Fruit fly (Drosophila melanogaster) whole organism: ENCODE measurements around the gene CG4829.

ENCODE experiments used
- CG8478 ChIP-seq: fragments of >200 bp; optimal IDR thresholded peaks from 2 replicates; lab custom pipeline; 2018; ENCODE audit warnings: inconsistent platforms
- Dll ChIP-seq: fragments of >200 bp; optimal IDR thresholded peaks from 2 replicates; lab custom pipeline; 2017
- EcR ChIP-seq, 2 experiments: fragments of >200 bp; optimal IDR thresholded peaks; 2 replicates each; lab custom pipeline; 2017; ENCODE audit warnings: missing biosample characterization in 2 of 2, missing genetic modification characterization in 2 of 2, missing genetic modification reagents in 2 of 2
- pan ChIP-seq: fragments of >200 bp; optimal IDR thresholded peaks from 2 replicates; lab custom pipeline; 2017
- psq ChIP-seq: fragments of >200 bp; optimal IDR thresholded peaks from 2 replicates; lab custom pipeline; 2017
- usp ChIP-seq: fragments of >200 bp; optimal IDR thresholded peaks from 2 replicates; lab custom pipeline; 2017; ENCODE audit warnings: missing biosample characterization, missing genetic modification characterization, mixed read lengths

Gene CG4829

DNA sequence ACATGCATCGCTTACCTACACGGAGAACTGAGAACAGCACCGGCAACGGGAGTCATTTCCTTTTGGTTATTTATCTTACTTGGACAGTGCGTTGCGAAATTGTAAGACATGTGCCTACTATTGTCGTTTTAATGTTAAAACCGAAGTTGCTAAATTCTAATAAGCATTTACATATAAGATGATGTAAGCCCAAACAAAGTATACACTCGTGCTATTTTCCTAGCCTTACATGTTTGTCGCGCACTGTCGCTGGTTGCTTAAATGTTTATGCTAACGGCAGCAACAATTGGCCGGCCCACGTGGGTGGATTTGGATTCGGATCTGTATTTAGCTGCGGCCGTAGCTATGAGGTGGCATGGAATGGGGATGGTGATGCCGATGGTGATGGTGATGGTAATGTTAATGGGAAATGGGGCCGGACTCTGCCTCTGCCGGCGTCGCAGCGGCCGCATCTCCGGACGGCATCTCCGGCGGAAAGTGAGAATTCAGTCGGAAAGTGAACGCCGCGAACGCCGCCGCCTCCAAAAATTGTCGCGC, at the start of gene CG4829:
Gene CG4829, plus strand, starts transcription at position 487 of the 537 bp plus-strand sequence.
- TF ChIP-seq EcR (GFP tag; optimal IDR thresholded peaks at IDR 0.05; lab: Kevin White, UChicago) (no peak), pan (lab: Kevin White, UChicago) (no peak), psq (lab: Kevin White, UChicago) (no peak)

DNA sequence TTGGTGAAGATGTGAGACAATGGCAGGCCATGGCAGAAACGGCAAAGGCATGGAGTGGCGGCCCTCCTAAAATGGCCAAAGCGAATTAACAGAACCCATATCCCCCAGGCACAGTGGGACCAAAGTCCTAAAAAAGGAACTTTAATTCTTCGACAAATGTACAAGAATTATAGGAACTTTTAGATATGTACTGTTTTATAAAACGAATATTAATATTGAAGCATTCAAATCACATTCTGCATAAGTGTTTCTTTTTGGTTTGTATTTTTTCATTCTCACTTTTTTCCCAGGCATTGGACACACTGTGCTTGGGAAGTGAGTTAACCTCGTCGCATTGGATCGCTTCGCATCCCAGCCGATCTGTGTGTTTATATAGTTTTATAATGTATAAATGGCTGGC, 46.5 kb upstream of the CG4829 start:
- TF ChIP-seq psq (lab: Kevin White, UChicago) = no peak

DNA sequence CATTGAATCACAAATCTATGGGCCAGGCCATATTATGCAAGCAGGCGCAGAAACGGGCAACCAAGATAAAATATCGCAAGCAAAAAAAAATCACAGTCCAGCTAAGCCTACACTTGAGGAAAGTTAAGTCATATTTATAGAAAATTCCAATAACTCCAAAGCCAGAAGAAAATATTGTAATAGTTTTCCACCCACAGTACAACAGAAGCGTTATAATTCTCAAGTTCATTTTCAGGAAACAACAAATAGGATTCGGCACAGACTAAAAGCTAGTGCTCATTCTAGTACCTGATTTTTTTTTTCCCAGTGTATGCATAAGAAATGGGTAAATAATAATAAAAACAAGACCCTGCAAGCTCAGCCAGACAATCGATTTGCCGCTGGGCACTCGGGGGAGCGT, 45.7 kb upstream of the CG4829 start:
- TF ChIP-seq CG8478 (lab: Kevin White, UChicago) = no peak
- no peak for TF ChIP-seq psq (lab: Kevin White, UChicago)
- TF ChIP-seq Dll (lab: Kevin White, UChicago) = no peak
- no peak for TF ChIP-seq usp
- TF ChIP-seq pan (lab: Kevin White, UChicago) = no peak
- TF ChIP-seq EcR (GFP tag; optimal IDR thresholded peaks at IDR 0.05; lab: Kevin White, UChicago) = no peak

DNA sequence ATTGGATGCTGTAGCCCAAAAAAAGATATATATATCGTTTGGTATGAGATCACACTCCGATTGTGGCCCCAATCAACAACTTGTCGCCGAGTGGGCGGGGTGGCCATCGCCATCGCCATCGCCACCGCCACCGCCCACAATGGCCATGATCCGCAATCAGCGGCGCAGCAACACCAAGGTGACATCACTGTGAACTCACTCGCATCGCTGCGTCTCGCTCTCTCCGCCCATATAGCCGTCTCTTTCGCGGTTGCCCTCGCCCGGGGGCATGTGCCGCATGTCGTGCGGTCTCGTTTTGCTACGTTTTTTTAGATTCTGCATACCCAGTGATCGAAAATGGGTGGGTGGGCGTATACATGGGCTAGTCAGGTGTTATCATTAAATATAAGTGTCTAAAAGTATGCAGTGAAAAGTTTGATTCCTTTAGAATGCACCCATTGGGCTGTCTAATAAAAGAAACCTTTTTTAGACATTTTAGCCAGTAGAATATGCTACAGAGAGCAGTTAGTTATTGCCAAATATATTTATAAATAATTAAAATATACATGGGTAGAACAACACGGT, 44.5 kb upstream of the CG4829 start:
- no peak for TF ChIP-seq pan (lab: Kevin White, UChicago)
- TF ChIP-seq EcR (GFP tag; optimal IDR thresholded peaks at IDR 0.05; lab: Kevin White, UChicago) = no peak
- no peak for TF ChIP-seq CG8478 (lab: Kevin White, UChicago)
- TF ChIP-seq usp = no peak
- no peak for TF ChIP-seq psq (lab: Kevin White, UChicago)
- no peak for TF ChIP-seq Dll (lab: Kevin White, UChicago)

DNA sequence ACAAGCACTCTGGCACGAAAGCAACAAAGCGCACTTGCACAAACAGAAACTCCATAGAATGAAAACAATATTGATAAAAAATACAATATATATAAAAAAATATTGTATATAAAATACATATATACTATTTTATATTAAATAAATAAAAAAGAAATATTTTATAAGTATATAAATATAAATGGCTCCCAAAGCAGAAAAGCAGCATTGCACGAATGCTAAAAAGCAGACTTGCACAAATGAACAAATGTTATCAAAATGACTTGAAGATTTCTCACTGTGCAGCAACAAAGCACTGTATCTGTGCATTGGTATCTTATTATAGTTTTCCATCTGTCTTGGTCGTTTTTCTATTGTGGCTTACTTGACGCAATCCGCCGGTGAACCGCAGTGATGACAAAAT, 42.7 kb upstream of the CG4829 start:
- no peak for TF ChIP-seq EcR (GFP tag; optimal IDR thresholded peaks at IDR 0.05; lab: Kevin White, UChicago)

DNA sequence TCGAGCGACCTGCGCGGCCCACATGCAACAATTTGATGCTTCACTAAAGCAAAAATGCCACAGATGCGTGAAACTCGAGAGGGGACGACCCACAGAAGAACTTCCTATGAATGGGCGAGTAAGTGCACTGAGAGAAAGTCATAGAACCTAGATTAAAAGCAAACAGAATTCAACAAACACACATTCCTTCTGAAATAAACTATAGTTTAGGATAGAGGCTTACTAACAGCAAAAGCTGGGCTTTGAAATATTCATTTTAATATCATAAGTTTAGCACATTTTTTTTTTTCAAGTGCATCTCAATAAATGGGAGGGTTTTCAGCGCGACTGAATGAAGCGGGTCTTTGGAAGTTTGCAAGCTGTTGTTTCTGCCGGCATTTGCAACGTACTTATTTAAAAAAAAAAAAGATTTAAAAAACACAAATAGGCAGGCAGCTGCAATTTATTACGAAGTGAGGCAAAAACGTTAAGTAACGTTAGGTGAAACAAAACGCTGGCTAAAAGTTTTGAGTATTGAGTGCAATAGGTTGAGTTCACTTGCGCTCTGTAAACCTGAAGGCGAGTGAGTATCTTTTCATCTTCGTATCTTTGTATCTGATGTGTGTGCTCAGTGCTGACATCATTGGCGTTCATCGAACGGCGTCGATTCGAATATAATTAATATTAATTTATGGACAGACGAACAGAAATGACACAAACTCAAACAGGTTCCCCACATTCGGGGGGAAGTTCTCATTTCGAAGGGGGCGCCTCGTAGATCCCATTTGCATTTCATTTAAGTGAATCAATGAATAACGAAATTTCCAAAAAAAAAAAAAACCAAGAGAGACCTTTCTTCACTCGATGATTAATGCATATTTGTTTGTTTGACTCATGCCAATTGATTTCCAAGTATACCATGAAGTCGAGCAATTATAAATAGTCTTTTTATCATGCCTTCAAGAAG, 38.3 kb upstream of the CG4829 start:
- TF ChIP-seq EcR (GFP tag; optimal IDR thresholded peaks at IDR 0.05; lab: Kevin White, UChicago) (no peak), CG8478 (lab: Kevin White, UChicago) (no peak), pan (lab: Kevin White, UChicago) (no peak), usp (no peak), psq (lab: Kevin White, UChicago) (no peak), Dll (lab: Kevin White, UChicago) (no peak)

DNA sequence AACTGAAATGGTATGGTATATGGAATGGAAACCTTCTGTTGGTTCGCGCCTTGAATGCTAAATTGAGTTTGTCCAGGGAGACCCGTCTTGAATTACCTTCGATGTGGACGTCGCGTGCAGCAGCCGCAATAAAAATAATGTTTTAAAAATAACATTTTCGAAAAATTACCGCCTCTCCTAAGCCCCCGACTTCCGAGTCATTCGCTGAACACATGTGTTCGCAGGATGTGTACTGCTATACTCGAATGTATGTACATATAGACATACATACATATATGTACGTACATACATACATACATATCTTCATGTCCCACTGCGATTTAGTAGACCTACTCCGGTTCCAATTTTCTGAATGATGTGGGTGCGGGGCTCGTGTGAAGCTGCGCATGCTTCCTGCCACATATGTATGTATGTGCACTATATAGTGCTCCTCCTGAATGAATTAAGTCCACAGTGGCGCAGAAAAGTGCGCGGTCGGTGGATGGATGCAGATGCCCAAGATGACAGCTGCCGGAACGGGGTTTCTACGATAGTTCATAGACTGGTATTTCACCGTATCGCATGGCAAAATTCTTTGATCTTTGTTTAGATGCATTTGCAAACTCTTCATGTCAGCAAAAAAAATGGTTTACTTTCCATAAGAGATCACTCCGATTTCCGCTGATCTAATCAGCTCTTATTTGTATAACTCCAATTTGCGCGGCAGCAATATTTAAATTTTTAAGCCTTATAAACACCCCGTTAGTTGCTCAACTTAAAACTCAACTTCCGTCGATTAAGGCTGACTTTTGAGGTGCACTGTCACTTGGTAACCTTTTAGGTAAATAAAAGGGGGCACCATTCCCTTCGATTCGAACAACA, 37.1 kb upstream of the CG4829 start:
- TF ChIP-seq pan (lab: Kevin White, UChicago) = no peak
- TF ChIP-seq Dll (lab: Kevin White, UChicago) = no peak
- no peak for TF ChIP-seq usp
- TF ChIP-seq EcR (GFP tag; optimal IDR thresholded peaks at IDR 0.05; lab: Kevin White, UChicago) = no peak
- no peak for TF ChIP-seq CG8478 (lab: Kevin White, UChicago)
- no peak for TF ChIP-seq psq (lab: Kevin White, UChicago)

DNA sequence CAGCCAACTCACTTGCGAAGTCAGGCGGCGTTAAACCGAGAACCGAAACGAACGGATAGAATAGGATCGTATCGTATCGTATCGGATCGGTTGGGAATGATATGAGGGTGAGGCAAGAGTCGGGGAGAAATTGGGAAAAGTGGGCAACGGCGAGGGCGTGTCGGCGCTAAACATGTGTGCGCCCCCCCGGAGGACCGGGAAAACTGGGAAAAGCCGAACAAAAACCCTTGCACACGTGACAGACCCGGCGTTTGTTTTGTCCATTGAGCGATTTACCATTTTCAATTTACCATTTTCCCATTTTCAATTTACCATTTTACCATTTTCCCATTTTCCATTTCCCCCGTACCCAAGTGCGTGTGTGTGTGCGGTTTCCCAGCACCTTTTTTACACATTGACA, 36.4 kb upstream of the CG4829 start:
- no peak for TF ChIP-seq Dll (lab: Kevin White, UChicago)
- no peak for TF ChIP-seq usp
- no peak for TF ChIP-seq pan (lab: Kevin White, UChicago)
- no peak for TF ChIP-seq psq (lab: Kevin White, UChicago)
- TF ChIP-seq EcR (GFP tag; optimal IDR thresholded peaks at IDR 0.05; lab: Kevin White, UChicago) = no peak
- no peak for TF ChIP-seq CG8478 (lab: Kevin White, UChicago)

DNA sequence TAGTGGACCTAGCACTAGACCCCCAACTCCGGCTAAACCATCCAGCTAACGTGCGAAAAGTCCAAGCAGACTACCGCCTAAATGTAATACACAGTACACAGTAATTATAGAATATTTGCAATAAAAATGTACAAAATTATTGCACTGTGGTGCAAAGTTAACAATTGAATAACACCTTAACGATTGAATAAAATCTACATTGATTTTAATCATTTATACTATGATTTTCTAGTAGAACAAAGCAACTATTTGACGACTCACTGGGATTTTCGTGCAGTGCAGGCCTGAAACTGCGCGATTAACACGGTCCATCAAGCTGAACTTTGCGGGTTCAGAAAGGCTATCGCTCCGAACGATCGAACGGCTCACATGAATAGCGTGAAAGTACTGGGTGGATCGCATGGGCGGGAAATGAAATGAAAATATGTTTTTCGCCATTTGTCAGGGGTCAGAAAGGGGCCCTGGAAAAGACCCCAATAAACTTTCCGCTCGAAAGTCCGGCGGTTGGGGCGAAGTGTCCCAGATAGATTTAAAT, 33.3 kb upstream of the CG4829 start:
- TF ChIP-seq pan (lab: Kevin White, UChicago) = no peak

DNA sequence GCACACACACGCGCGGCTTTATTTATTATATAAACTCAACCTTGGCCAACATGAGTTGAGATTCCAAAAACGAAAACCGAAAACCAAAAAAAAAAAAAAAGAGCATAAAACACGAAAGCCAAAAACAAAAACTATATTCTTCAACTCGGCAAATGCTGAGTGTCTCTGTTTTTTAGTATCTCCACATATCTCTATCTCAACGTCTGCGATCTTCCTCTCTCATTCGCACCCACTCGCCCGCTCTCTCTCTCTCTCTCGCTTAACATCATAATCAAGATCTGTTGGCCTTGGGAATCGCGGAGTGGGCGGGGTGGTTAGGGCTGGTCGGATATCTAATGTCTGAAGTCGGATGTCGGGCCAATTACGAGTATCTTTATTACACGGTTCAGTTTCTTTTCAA, 31.3 kb upstream of the CG4829 start:
- no peak for TF ChIP-seq psq (lab: Kevin White, UChicago)
- no peak for TF ChIP-seq Dll (lab: Kevin White, UChicago)
- TF ChIP-seq EcR (GFP tag; optimal IDR thresholded peaks at IDR 0.05; lab: Kevin White, UChicago) = no peak
- no peak for TF ChIP-seq usp
- no peak for TF ChIP-seq pan (lab: Kevin White, UChicago)
- no peak for TF ChIP-seq CG8478 (lab: Kevin White, UChicago)

DNA sequence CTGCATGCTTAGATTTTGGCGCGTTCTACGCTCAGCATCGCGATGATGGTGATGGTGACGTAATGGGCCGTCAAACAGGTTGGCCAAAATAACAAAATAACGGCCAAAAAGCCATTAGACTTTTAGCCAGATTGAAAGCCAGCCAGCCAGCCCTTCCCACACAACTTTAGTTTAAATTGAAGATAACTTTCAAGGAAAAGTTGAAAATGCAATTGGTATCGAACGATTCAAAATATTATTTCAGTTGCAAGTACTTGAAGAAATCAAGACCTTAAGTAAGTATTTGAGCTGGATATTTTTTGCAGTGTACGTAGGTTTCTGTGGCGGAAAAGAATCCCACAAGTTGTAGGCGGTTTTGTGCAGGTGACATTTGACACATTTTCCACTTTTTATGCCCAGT, 30.4 kb upstream of the CG4829 start:
- no peak for TF ChIP-seq pan (lab: Kevin White, UChicago)
- TF ChIP-seq CG8478 (lab: Kevin White, UChicago) = no peak
- TF ChIP-seq usp = no peak
- no peak for TF ChIP-seq EcR (GFP tag; optimal IDR thresholded peaks at IDR 0.05; lab: Kevin White, UChicago)
- TF ChIP-seq psq (lab: Kevin White, UChicago) = no peak
- TF ChIP-seq Dll (lab: Kevin White, UChicago) = no peak
